Worm (Caenorhabditis elegans): ENCODE measurements around the gene C25A8.2.

The C25A8.2 gene

ce11 chrIV:6977089-6977558, 32.5 kb upstream of the C25A8.2 start, which contains the start of the genes pgl-1 and him-3:
pgl-1 (minus strand) TSS chrIV:6977318.
him-3 (plus strand) TSS chrIV:6977508.
- TF ChIP-seq aha-1 (tag) (no peak), egl-27 (tag; optimal IDR thresholded peaks at IDR 0.05) (no peak), dpl-1 (GFP tag; optimal IDR thresholded peaks at IDR 0.05) (no peak), nhr-42 (GFP tag; IDR thresholded peaks at IDR 0.05) (no peak), zfp-2 (tag; optimal IDR thresholded peaks at IDR 0.05) (no peak), fos-1 (tag; optimal IDR thresholded peaks at IDR 0.05) (no peak), lir-3 (tag; optimal IDR thresholded peaks at IDR 0.05) (no peak), F44E2.7 (GFP tag; IDR thresholded peaks at IDR 0.05) (no peak), hmg-1.1 (GFP tag; IDR thresholded peaks at IDR 0.05) (no peak), ZK337.2 (GFP tag; IDR thresholded peaks at IDR 0.05) (no peak), hlh-30 (tag; optimal IDR thresholded peaks at IDR 0.05; ENCODE audit: insufficient read depth) (no peak), lin-15B (tag; optimal IDR thresholded peaks at IDR 0.05) (no peak), ceh-28 (tag; optimal IDR thresholded peaks at IDR 0.05) (no peak)

ce11 chrIV:6978625-6979024, 31.0 kb upstream of the C25A8.2 start:
- TF ChIP-seq snpc-1.2 (GFP tag; IDR thresholded peaks at IDR 0.05) (peak; percentile 61; the same call in 1 of the 2 replicates), lin-1 (GFP tag; IDR thresholded peaks at IDR 0.05) (no peak)

- TF ChIP-seq nhr-25 (tag; optimal IDR thresholded peaks at IDR 0.05; ENCODE audit: borderline replicate concordance, insufficient read depth) (no peak), aha-1 (tag) (peak; percentile 58)
These were observed 24.9 kb upstream of the C25A8.2 start for ce11 chrIV:6984449-6985380.

ce11 chrIV:6986835-6987234, 22.8 kb upstream of the C25A8.2 start, which contains the start of gene prkl-1:
prkl-1 (minus strand) TSS chrIV:6986935.
- TF ChIP-seq madf-5 (GFP tag; IDR thresholded peaks at IDR 0.05) (no peak), rbr-2 (tag; optimal IDR thresholded peaks at IDR 0.05) (no peak), zfp-3 (GFP tag; conservative IDR thresholded peaks at IDR 0.05) (no peak), pha-4 (GFP tag; IDR thresholded peaks at IDR 0.05) (no peak), pha-4 (tag; optimal IDR thresholded peaks at IDR 0.05) (no peak), sdz-12 (GFP tag; optimal IDR thresholded peaks at IDR 0.05) (no peak), Y105C5A.15 (GFP tag; IDR thresholded peaks at IDR 0.05) (no peak)

- TF ChIP-seq zip-2 (tag; optimal IDR thresholded peaks at IDR 0.05) (no peak), gei-8 (GFP tag; optimal IDR thresholded peaks at IDR 0.05) (no peak), php-3 (GFP tag; IDR thresholded peaks at IDR 0.05) (no peak), sdz-12 (GFP tag; optimal IDR thresholded peaks at IDR 0.05) (no peak), dpl-1 (GFP tag; optimal IDR thresholded peaks at IDR 0.05) (no peak), ceh-44 (GFP tag; IDR thresholded peaks at IDR 0.05) (no peak), aly-2 (tag; optimal IDR thresholded peaks at IDR 0.05) (no peak), dmd-9 (GFP tag; IDR thresholded peaks at IDR 0.05) (no peak), pha-4 (GFP tag; IDR thresholded peaks at IDR 0.05) (no peak), pha-4 (tag; optimal IDR thresholded peaks at IDR 0.05) (no peak), lir-3 (tag; optimal IDR thresholded peaks at IDR 0.05) (no peak), skn-1 (tag; optimal IDR thresholded peaks at IDR 0.05) (no peak), zag-1 (tag; optimal IDR thresholded peaks at IDR 0.05) (no peak), mdl-1 (tag; optimal IDR thresholded peaks at IDR 0.05) (no peak), dmd-6 (GFP tag; IDR thresholded peaks at IDR 0.05) (no peak), tra-1 (GFP tag; IDR thresholded peaks at IDR 0.05) (no peak), ceh-62 (tag; optimal IDR thresholded peaks at IDR 0.05) (no peak), ama-1 (optimal IDR thresholded peaks at IDR 0.05) (no peak), fkh-10 (GFP tag; optimal IDR thresholded peaks at IDR 0.05) (no peak), nhr-237 (tag; optimal IDR thresholded peaks at IDR 0.05) (no peak), hlh-11 (tag; optimal IDR thresholded peaks at IDR 0.05) (no peak)
These were observed 18.6 kb upstream of the C25A8.2 start for ce11 chrIV:6991070-6991469.

All from whole organism, L4 larva.